Worm (Caenorhabditis elegans) whole organism, L4/young adult: Measurements from ENCODE around the gene F14H3.12.

Source experiments
- W03F9.2 ChIP-seq: fragments of 150-350 bp; optimal IDR thresholded peaks from 2 replicates; lab custom pipeline; 2014; ENCODE audit warnings: missing biosample characterization, missing genetic modification characterization
- dao-5 ChIP-seq: sonication (generic microtip); optimal IDR thresholded peaks from 2 replicates; lab custom pipeline; 2016; ENCODE audit warnings: missing genotype, missing genetic modification characterization, moderate library complexity, missing compliant biosample characterization
- him-1 ChIP-seq: sonication (generic microtip); optimal IDR thresholded peaks from 2 replicates; lab custom pipeline; 2016; ENCODE audit warnings: missing genotype, missing genetic modification reagents, missing genetic modification characterization, missing compliant biosample characterization

DNA sequence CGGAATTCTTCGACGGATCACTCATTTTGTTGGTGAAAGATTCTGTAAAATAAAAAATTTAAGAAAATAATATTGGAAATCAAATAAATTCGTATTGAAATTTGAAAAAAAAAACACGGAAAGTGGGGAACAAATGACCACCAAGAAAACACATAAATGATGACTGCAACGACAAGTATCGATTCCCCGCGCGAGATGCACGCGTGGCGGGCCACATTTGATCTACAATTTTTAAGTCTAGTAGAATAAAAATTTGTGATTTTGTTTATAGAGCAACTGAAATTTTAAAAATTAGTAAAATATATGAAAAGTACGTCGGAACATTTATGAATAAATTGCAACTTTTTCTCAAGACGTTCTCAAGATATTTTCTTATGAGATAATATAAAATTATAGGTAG lies 20.1 kb downstream of the F14H3.12 start, which contains the start of gene F14H3.4:
- no peak for TF ChIP-seq W03F9.2
- no peak for TF ChIP-seq him-1 (tag; lab: Kevin White, UChicago)
- TF ChIP-seq dao-5 (tag; lab: Kevin White, UChicago), result no peak
